Worm (Caenorhabditis elegans): ENCODE results near the gene Y61A9LA.1.

ce11 chrV:4637153-4637552 lies 52.0 kb downstream of the Y61A9LA.1 start:
- no peak for TF ChIP-seq jun-1 (tag; optimal IDR thresholded peaks at IDR 0.05)
- no peak for TF ChIP-seq lin-15B (tag; optimal IDR thresholded peaks at IDR 0.05)
- no peak for TF ChIP-seq isw-1 (GFP tag; IDR thresholded peaks at IDR 0.05)
- TF ChIP-seq tbx-2 (tag; optimal IDR thresholded peaks at IDR 0.05) = no peak
- no peak for TF ChIP-seq lin-13 (GFP tag; optimal IDR thresholded peaks at IDR 0.05)
- no peak for TF ChIP-seq nhr-90 (tag; optimal IDR thresholded peaks at IDR 0.05; ENCODE audit: poor library complexity)
- TF ChIP-seq ceh-90 (tag; optimal IDR thresholded peaks at IDR 0.05) = no peak
- TF ChIP-seq nhr-47 (tag; optimal IDR thresholded peaks at IDR 0.05) = no peak
- TF ChIP-seq unc-62 (GFP tag; optimal IDR thresholded peaks at IDR 0.05) = no peak
- TF ChIP-seq nhr-77 (tag; optimal IDR thresholded peaks at IDR 0.05) = no peak
- TF ChIP-seq fkh-10 (GFP tag; optimal IDR thresholded peaks at IDR 0.05) = no peak
- TF ChIP-seq nhr-12 (tag; optimal IDR thresholded peaks at IDR 0.05) = no peak
- TF ChIP-seq dpl-1 (GFP tag; optimal IDR thresholded peaks at IDR 0.05) = no peak
- TF ChIP-seq mep-1 (tag; optimal IDR thresholded peaks at IDR 0.05) = no peak
